Fruit fly (Drosophila melanogaster): Measurements from ENCODE around the gene Lsd-2.

The Lsd-2 gene

DNA sequence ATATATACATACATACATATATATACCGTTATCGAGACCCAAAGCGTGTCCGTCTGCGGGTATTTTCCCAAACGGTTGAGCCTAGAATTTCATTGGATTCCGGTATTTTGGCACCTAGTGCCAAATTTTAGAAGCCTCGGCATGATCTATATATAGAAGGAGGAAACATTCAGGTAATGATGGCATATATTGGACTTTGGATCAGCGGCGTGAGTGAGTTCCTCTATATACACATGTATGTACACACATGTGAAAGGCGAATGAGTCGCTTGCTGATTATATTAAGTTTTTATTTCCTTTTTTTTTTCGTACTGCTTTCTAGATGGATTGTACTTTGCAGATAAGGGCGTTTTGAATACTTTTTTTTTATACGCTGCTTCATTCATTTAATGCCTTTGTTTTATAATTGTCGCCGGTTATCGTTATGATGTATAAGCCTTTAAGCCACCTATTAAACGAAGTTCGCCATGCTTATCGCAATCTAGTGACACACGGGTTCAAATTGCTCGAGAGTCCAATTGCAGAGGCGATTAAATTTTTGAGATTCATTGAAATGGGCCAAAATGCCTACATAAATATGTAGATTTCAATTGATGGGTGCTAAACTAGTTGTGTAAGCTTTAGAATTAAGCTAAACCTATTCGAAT lies 3.3 kb upstream of the Lsd-2 start:
- TF ChIP-seq CG6765 (GFP tag; optimal IDR thresholded peaks at IDR 0.05) (no peak), grau (tag; optimal IDR thresholded peaks at IDR 0.05) (no peak), CG13296 (GFP tag; optimal IDR thresholded peaks at IDR 0.05) (no peak), CG33213 (GFP tag; optimal IDR thresholded peaks at IDR 0.05) (no peak), CG10543 (GFP tag; optimal IDR thresholded peaks at IDR 0.05) (peak; percentile 19), inv (GFP tag; IDR thresholded peaks at IDR 0.05; ENCODE audit: partially characterized antibody) (no peak), CG10366 (GFP tag; IDR thresholded peaks at IDR 0.05) (no peak), ATbp (GFP tag; optimal IDR thresholded peaks at IDR 0.05) (no peak), CG14667 (GFP tag; IDR thresholded peaks at IDR 0.05) (no peak), ranshi (GFP tag; IDR thresholded peaks at IDR 0.05) (no peak), CG3163 (GFP tag; optimal IDR thresholded peaks at IDR 0.05) (no peak), zf30C (GFP tag; optimal IDR thresholded peaks at IDR 0.05) (no peak), TFAM (GFP tag; optimal IDR thresholded peaks at IDR 0.05) (no peak), CG11398 (GFP tag; optimal IDR thresholded peaks at IDR 0.05) (no peak), Chrac-16 (GFP tag; optimal IDR thresholded peaks at IDR 0.05) (no peak), MESR4 (GFP tag; optimal IDR thresholded peaks at IDR 0.05) (no peak), Med (GFP tag) (no peak), CG34376 (GFP tag; optimal IDR thresholded peaks at IDR 0.05) (peak; percentile 60), H2.0 (GFP tag; IDR thresholded peaks at IDR 0.05) (no peak), jumu (GFP tag; optimal IDR thresholded peaks at IDR 0.05) (no peak), zen2 (GFP tag; IDR thresholded peaks at IDR 0.05; ENCODE audit: partially characterized antibody) (no peak), CG3281 (GFP tag; optimal IDR thresholded peaks at IDR 0.05) (no peak), CG1832 (GFP tag; optimal IDR thresholded peaks at IDR 0.05) (no peak), schlank (tag; optimal IDR thresholded peaks at IDR 0.05) (no peak), crc (GFP tag; optimal IDR thresholded peaks at IDR 0.05) (no peak), zfh2 (GFP tag; optimal IDR thresholded peaks at IDR 0.05) (no peak), CG1233 (GFP tag; optimal IDR thresholded peaks at IDR 0.05) (no peak), CG12104 (GFP tag; optimal IDR thresholded peaks at IDR 0.05) (no peak), br (optimal IDR thresholded peaks at IDR 0.05) (no peak), cas (GFP tag; IDR thresholded peaks at IDR 0.05) (no peak), sug (tag; optimal IDR thresholded peaks at IDR 0.05) (peak; percentile 25), Doc3 (GFP tag; IDR thresholded peaks at IDR 0.05; ENCODE audit: partially characterized antibody) (no peak), wor (GFP tag; IDR thresholded peaks at IDR 0.05) (no peak), aop (GFP tag; IDR thresholded peaks at IDR 0.05) (no peak), zfh1 (GFP tag; IDR thresholded peaks at IDR 0.05) (no peak), pum (GFP tag; optimal IDR thresholded peaks at IDR 0.05) (no peak), CG7987 (GFP tag; optimal IDR thresholded peaks at IDR 0.05) (no peak), ewg (GFP tag; optimal IDR thresholded peaks at IDR 0.05) (no peak), CG1529 (GFP tag; optimal IDR thresholded peaks at IDR 0.05) (no peak), seq (GFP tag; IDR thresholded peaks at IDR 0.05) (no peak), Sin3A (optimal IDR thresholded peaks at IDR 0.05) (no peak), so (GFP tag; IDR thresholded peaks at IDR 0.05) (0 out of 3 replicates have a peak, but pooled peaks have one; percentile 21), CHES-1-like (GFP tag; optimal IDR thresholded peaks at IDR 0.05) (no peak), Drgx (GFP tag; IDR thresholded peaks at IDR 0.05) (0 out of 2 replicates have a peak, but pooled peaks have one; percentile 28), odd (GFP tag; optimal IDR thresholded peaks at IDR 0.05) (no peak), CG6813 (GFP tag; optimal IDR thresholded peaks at IDR 0.05) (no peak), pfk (GFP tag; optimal IDR thresholded peaks at IDR 0.05) (no peak), sd (tag; optimal IDR thresholded peaks at IDR 0.05) (peak; percentile 22), bsh (GFP tag; optimal IDR thresholded peaks at IDR 0.05) (peak in 1 of 2 experiments; percentile 18), hth (optimal IDR thresholded peaks at IDR 0.05) (no peak), CG15479 (GFP tag; optimal IDR thresholded peaks at IDR 0.05) (no peak), onecut (GFP tag; IDR thresholded peaks at IDR 0.05) (no peak)
